Fruit fly (Drosophila melanogaster) S2 (cell line): ENCODE results near the gene CG43954.

Experiments used
- CG8478 ChIP-seq: fragments of >200 bp; optimal IDR thresholded peaks from 2 replicates; lab custom pipeline; 2018
- CTCF ChIP-seq, 2 experiments: fragments of >200 bp; optimal IDR thresholded peaks; 2 replicates each; lab custom pipeline; 2018

dm6 chr3L:16710258-16711020, 1.0 kb downstream of the CG43954 start:
- TF ChIP-seq CG8478 (lab: Kevin White, UChicago), result no peak
- TF ChIP-seq CTCF (optimal IDR thresholded peaks at IDR 0.05; lab: Kevin White, UChicago), result no peak
